Fruit fly (Drosophila melanogaster) whole organism, embryonic: Measurements from ENCODE around the gene CAH7.

Experiments
- B-H1 ChIP-seq: fragments of 200-800 bp; sonication (Bioruptor generic); IDR thresholded peaks from 3 replicates; pipeline ENCODE4 v1.3.6; 2022; ENCODE audit warnings: missing biosample characterization, missing genetic modification characterization
- CG10267 ChIP-seq: fragments of 200-800 bp; sonication (Bioruptor generic); optimal IDR thresholded peaks from 2 replicates; lab custom pipeline; 2018; ENCODE audit warnings: missing biosample characterization, mild to moderate bottlenecking, missing genetic modification characterization, moderate library complexity
- CG10321 ChIP-seq: fragments of 200-800 bp; sonication (Bioruptor generic); IDR thresholded peaks from 2 replicates; pipeline ENCODE4 v1.3.6; 2022; ENCODE audit warnings: missing biosample characterization, missing genetic modification characterization
- CG10431 ChIP-seq: fragments of 200-800 bp; sonication (Bioruptor generic); optimal IDR thresholded peaks from 3 replicates; lab custom pipeline; 2018; ENCODE audit warnings: missing biosample characterization, mild to moderate bottlenecking, missing genetic modification characterization
- CG12942 ChIP-seq: fragments of 200-800 bp; sonication (Bioruptor generic); optimal IDR thresholded peaks from 3 replicates; lab custom pipeline; 2016; ENCODE audit warnings: missing biosample characterization, missing genetic modification characterization
- CG13624 ChIP-seq: fragments of 200-800 bp; sonication (Bioruptor generic); optimal IDR thresholded peaks from 2 replicates; lab custom pipeline; 2016; ENCODE audit warnings: missing biosample characterization, missing genetic modification characterization
- CG1647 ChIP-seq: fragments of 200-800 bp; sonication (Bioruptor generic); optimal IDR thresholded peaks from 3 replicates; lab custom pipeline; 2016; ENCODE audit warnings: missing biosample characterization, missing genetic modification characterization
- CG16813 ChIP-seq: fragments of 200-800 bp; sonication (Bioruptor generic); IDR thresholded peaks from 3 replicates; pipeline ENCODE4 v1.3.6; 2022; ENCODE audit warnings: missing biosample characterization, missing genetic modification characterization; ENCODE audit not compliant: partially characterized antibody
- CG2199 ChIP-seq: fragments of 200-800 bp; sonication (Bioruptor generic); IDR thresholded peaks from 3 replicates; pipeline ENCODE4 v1.3.6; 2022; ENCODE audit warnings: missing biosample characterization, missing genetic modification characterization
- CG2202 ChIP-seq: fragments of 200-800 bp; sonication (Bioruptor generic); optimal IDR thresholded peaks from 2 replicates; lab custom pipeline; 2018; ENCODE audit warnings: missing biosample characterization, mild to moderate bottlenecking, missing genetic modification characterization
- CG30020 ChIP-seq: fragments of 200-800 bp; optimal IDR thresholded peaks from 2 replicates; lab custom pipeline; 2019; ENCODE audit warnings: missing biosample characterization, mild to moderate bottlenecking, missing genetic modification characterization, moderate library complexity
- CG3065 ChIP-seq: fragments of 200-800 bp; sonication (Bioruptor generic); optimal IDR thresholded peaks from 2 replicates; lab custom pipeline; 2016; ENCODE audit warnings: missing biosample characterization, missing genetic modification characterization
- CG4617 ChIP-seq: fragments of 200-800 bp; sonication (Bioruptor generic); optimal IDR thresholded peaks from 3 replicates; lab custom pipeline; 2016; ENCODE audit warnings: missing biosample characterization, missing genetic modification characterization, borderline replicate concordance
- CG4820 ChIP-seq: fragments of 200-800 bp; sonication (Bioruptor generic); optimal IDR thresholded peaks from 3 replicates; lab custom pipeline; 2016; ENCODE audit warnings: missing biosample characterization, missing genetic modification characterization
- CG6654 ChIP-seq: fragments of 200-800 bp; sonication (Bioruptor generic); optimal IDR thresholded peaks from 2 replicates; lab custom pipeline; 2017; ENCODE audit warnings: missing biosample characterization, mild to moderate bottlenecking, missing genetic modification characterization
- CG8944 ChIP-seq: fragments of 200-800 bp; sonication (Bioruptor generic); optimal IDR thresholded peaks from 3 replicates; lab custom pipeline; 2016; ENCODE audit warnings: missing biosample characterization, missing genetic modification characterization
- Dp ChIP-seq: fragments of 200-800 bp; sonication (Bioruptor generic); optimal IDR thresholded peaks from 2 replicates; lab custom pipeline; 2018; ENCODE audit warnings: missing biosample characterization, mild to moderate bottlenecking, missing genetic modification characterization, moderate library complexity
- Fer3 ChIP-seq: fragments of 200-800 bp; sonication (Bioruptor generic); optimal IDR thresholded peaks from 2 replicates; lab custom pipeline; 2018; ENCODE audit warnings: missing biosample characterization, mild to moderate bottlenecking, missing genetic modification characterization, moderate library complexity
- Gsc ChIP-seq: fragments of 200-800 bp; sonication (Bioruptor generic); IDR thresholded peaks from 2 replicates; pipeline ENCODE4 v1.3.6; 2022; ENCODE audit warnings: missing biosample characterization, missing genetic modification characterization
- HLH4C ChIP-seq: fragments of 200-800 bp; sonication (Bioruptor generic); IDR thresholded peaks from 3 replicates; pipeline ENCODE4 v1.3.6; 2022; ENCODE audit warnings: missing biosample characterization, missing genetic modification characterization; ENCODE audit not compliant: partially characterized antibody
- HmgZ ChIP-seq: fragments of 200-800 bp; sonication (Bioruptor generic); optimal IDR thresholded peaks from 2 replicates; lab custom pipeline; 2018; ENCODE audit warnings: missing biosample characterization, mild to moderate bottlenecking, missing genetic modification characterization
- Kr ChIP-seq: fragments of 200-800 bp; sonication (Bioruptor generic); optimal IDR thresholded peaks from 2 replicates; lab custom pipeline; 2017; ENCODE audit warnings: missing biosample characterization, mild to moderate bottlenecking, missing genetic modification characterization
- Lhr ChIP-seq: fragments of 200-800 bp; sonication (Bioruptor generic); optimal IDR thresholded peaks from 3 replicates; lab custom pipeline; 2017; ENCODE audit warnings: mild to moderate bottlenecking, missing biosample characterization, missing genetic modification reagents, missing genetic modification characterization
- MBD-R2 ChIP-seq: fragments of 200-800 bp; sonication (Bioruptor generic); IDR thresholded peaks from 2 replicates; pipeline ENCODE4 v1.3.6; 2022; ENCODE audit warnings: missing biosample characterization, missing genetic modification characterization
- Mes4 ChIP-seq: fragments of 200-800 bp; sonication (Bioruptor generic); optimal IDR thresholded peaks from 2 replicates; lab custom pipeline; 2016; ENCODE audit warnings: missing biosample characterization, missing genetic modification characterization
- Myb ChIP-seq: fragments of 200-800 bp; sonication (Bioruptor generic); optimal IDR thresholded peaks from 2 replicates; lab custom pipeline; 2016; ENCODE audit warnings: missing biosample characterization, missing genetic modification characterization
- NC2β ChIP-seq: fragments of 200-800 bp; sonication (Bioruptor generic); optimal IDR thresholded peaks from 2 replicates; lab custom pipeline; 2016; ENCODE audit warnings: missing biosample characterization, missing genetic modification characterization
- Oaz ChIP-seq: fragments of 200-800 bp; sonication (Bioruptor generic); IDR thresholded peaks from 2 replicates; pipeline ENCODE4 v1.3.6; 2022; ENCODE audit warnings: missing biosample characterization, missing genetic modification characterization
- Oli ChIP-seq: fragments of 200-800 bp; sonication (Bioruptor generic); optimal IDR thresholded peaks from 2 replicates; lab custom pipeline; 2018; ENCODE audit warnings: missing biosample characterization, mild to moderate bottlenecking, missing genetic modification characterization, moderate library complexity
- PHDP ChIP-seq: fragments of 200-800 bp; sonication (Bioruptor generic); optimal IDR thresholded peaks from 3 replicates; lab custom pipeline; 2018; ENCODE audit warnings: missing biosample characterization, mild to moderate bottlenecking, missing genetic modification characterization, moderate library complexity
- Ravus ChIP-seq: fragments of 200-800 bp; sonication (Bioruptor generic); IDR thresholded peaks from 2 replicates; pipeline ENCODE4 v1.3.6; 2022; ENCODE audit warnings: missing biosample characterization, missing genetic modification characterization
- Sox102F ChIP-seq: fragments of 200-800 bp; sonication (Bioruptor generic); optimal IDR thresholded peaks from 2 replicates; lab custom pipeline; 2018; ENCODE audit warnings: missing biosample characterization, mild to moderate bottlenecking, missing genetic modification characterization, moderate library complexity
- Trl ChIP-seq, 3 experiments: fragments of >200 bp in 2 of 3; fragments of 200-800 bp in 1 of 3; sonication (Bioruptor generic) in 1 of 3; optimal IDR thresholded peaks; 2 replicates in 1 of 3; 3 replicates in 2 of 3; lab custom pipeline; 2016 to 2017; ENCODE audit warnings: missing biosample characterization in 1 of 3, missing genetic modification characterization in 1 of 3
- crol ChIP-seq: fragments of 200-800 bp; sonication (Bioruptor generic); IDR thresholded peaks from 2 replicates; pipeline ENCODE4 v1.3.6; 2022; ENCODE audit warnings: missing biosample characterization, missing genetic modification characterization
- en ChIP-seq: fragments of 200-800 bp; sonication (Bioruptor generic); optimal IDR thresholded peaks from 2 replicates; lab custom pipeline; 2016; ENCODE audit warnings: missing biosample characterization, missing genetic modification characterization
- fd102C ChIP-seq: fragments of 200-800 bp; sonication (Bioruptor generic); optimal IDR thresholded peaks from 2 replicates; lab custom pipeline; 2018; ENCODE audit warnings: missing biosample characterization, mild to moderate bottlenecking, missing genetic modification characterization, moderate library complexity
- fu2 ChIP-seq: fragments of 200-800 bp; sonication (Bioruptor generic); optimal IDR thresholded peaks from 2 replicates; lab custom pipeline; 2016; ENCODE audit warnings: missing biosample characterization, missing genetic modification characterization
- gcm2 ChIP-seq: fragments of 200-800 bp; sonication (Bioruptor generic); optimal IDR thresholded peaks from 2 replicates; lab custom pipeline; 2016; ENCODE audit warnings: missing biosample characterization, missing genetic modification characterization
- hb ChIP-seq: fragments of 200-800 bp; sonication (Bioruptor generic); IDR thresholded peaks from 3 replicates; pipeline ENCODE4 v1.3.6; 2022; ENCODE audit warnings: missing biosample characterization, missing genetic modification characterization; ENCODE audit not compliant: partially characterized antibody
- hth ChIP-seq: fragments of >200 bp; optimal IDR thresholded peaks from 2 replicates; lab custom pipeline; 2017; ENCODE audit warnings: inconsistent platforms
- jumu ChIP-seq: fragments of 200-800 bp; sonication (Bioruptor generic); optimal IDR thresholded peaks from 3 replicates; lab custom pipeline; 2016; ENCODE audit warnings: missing biosample characterization, missing genetic modification characterization
- otp ChIP-seq: fragments of 200-800 bp; sonication (Bioruptor generic); IDR thresholded peaks from 3 replicates; pipeline ENCODE4, ENCODE4 v1.3.6; 2022; ENCODE audit warnings: missing biosample characterization, missing genetic modification characterization
- pho ChIP-seq: fragments of 200-800 bp; sonication (Bioruptor generic); optimal IDR thresholded peaks from 2 replicates; lab custom pipeline; 2016; ENCODE audit warnings: missing biosample characterization, missing genetic modification characterization
- pita ChIP-seq: fragments of 200-800 bp; sonication (Bioruptor generic); optimal IDR thresholded peaks from 2 replicates; lab custom pipeline; 2017; ENCODE audit warnings: missing biosample characterization, mild to moderate bottlenecking, missing genetic modification characterization
- ro ChIP-seq: fragments of 200-800 bp; sonication (Bioruptor generic); IDR thresholded peaks from 2 replicates; pipeline ENCODE4 v1.3.6; 2022; ENCODE audit warnings: missing biosample characterization, missing genetic modification characterization
- row ChIP-seq: fragments of 200-800 bp; sonication (Bioruptor generic); IDR thresholded peaks from 3 replicates; pipeline ENCODE4 v1.3.6; 2022; ENCODE audit warnings: missing biosample characterization, missing genetic modification characterization
- run ChIP-seq: fragments of 200-800 bp; sonication (Bioruptor generic); optimal IDR thresholded peaks from 3 replicates; lab custom pipeline; 2018; ENCODE audit warnings: missing biosample characterization, mild to moderate bottlenecking, missing genetic modification characterization
- sim ChIP-seq: fragments of 200-800 bp; sonication (Bioruptor generic); IDR thresholded peaks from 2 replicates; pipeline ENCODE4 v1.3.6; 2022; ENCODE audit warnings: missing biosample characterization, missing genetic modification characterization
- so ChIP-seq: fragments of 200-800 bp; sonication (Bioruptor generic); IDR thresholded peaks from 3 replicates; pipeline ENCODE4 v1.3.6; 2022; ENCODE audit warnings: missing biosample characterization, missing genetic modification characterization
- ssp ChIP-seq: fragments of 200-800 bp; sonication (Bioruptor generic); IDR thresholded peaks from 2 replicates; pipeline ENCODE4 v1.3.6; 2022; ENCODE audit warnings: missing biosample characterization, missing genetic modification characterization
- tll ChIP-seq, 2 experiments: fragments of 200-800 bp in 1 of 2; fragments of >200 bp in 1 of 2; sonication (Bioruptor generic) in 1 of 2; optimal IDR thresholded peaks; 2 replicates each; lab custom pipeline; 2017 to 2019; ENCODE audit warnings: missing biosample characterization in 2 of 2, missing genetic modification characterization in 2 of 2, mild to moderate bottlenecking in 1 of 2, moderate library complexity in 1 of 2
- zen2 ChIP-seq: fragments of 200-800 bp; sonication (Bioruptor generic); IDR thresholded peaks from 3 replicates; pipeline ENCODE4 v1.3.6; 2022; ENCODE audit warnings: missing biosample characterization, missing genetic modification characterization; ENCODE audit not compliant: partially characterized antibody

CAH7 gene

dm6 chr3R:10132906-10133416 is 20.9 kb downstream of the CAH7 start:
- TF ChIP-seq CG8944 (no peak), hb (no peak), CG10267 (tag; lab: Kevin White, UChicago) (peak; percentile 3), so (GFP tag; lab: Robert Waterston, UW) (no peak), Ravus (no peak), HLH4C (no peak), Fer3 (tag; lab: Kevin White, UChicago) (no peak), otp (GFP tag; lab: Robert Waterston, UW) (no peak), CG2199 (no peak), CG16813 (no peak), CG4820 (no peak), CG4617 (GFP tag; lab: Kevin White, UChicago) (no peak), MBD-R2 (GFP tag; lab: Robert Waterston, UW) (no peak), en (no peak), crol (GFP tag; lab: Robert Waterston, UW) (no peak), Sox102F (GFP tag; lab: Kevin White, UChicago) (no peak), Kr (GFP tag; lab: Kevin White, UChicago) (no peak), zen2 (GFP tag; lab: Robert Waterston, UW) (no peak), CG13624 (GFP tag; lab: Kevin White, UChicago) (no peak), pita (GFP tag; lab: Kevin White, UChicago) (no peak), Gsc (GFP tag; lab: Robert Waterston, UW) (no peak), hth (lab: Kevin White, UChicago) (no peak), fu2 (GFP tag; lab: Kevin White, UChicago) (no peak), ssp (GFP tag; lab: Robert Waterston, UW) (no peak), CG3065 (GFP tag; lab: Kevin White, UChicago) (no peak), jumu (GFP tag; lab: Kevin White, UChicago) (no peak), Oli (no peak), CG10431 (GFP tag; lab: Kevin White, UChicago) (no peak), CG10321 (GFP tag; lab: Robert Waterston, UW) (peak; percentile 64), tll (GFP tag; optimal IDR thresholded peaks at IDR 0.05; lab: Kevin White, UChicago) (no peak), Trl (optimal IDR thresholded peaks at IDR 0.05; lab: Kevin White, UChicago) (peak; percentile 50 to 71), Trl (GFP tag; optimal IDR thresholded peaks at IDR 0.05; lab: Kevin White, UChicago) (peak; percentile 8), pho (GFP tag; lab: Kevin White, UChicago) (no peak), ro (GFP tag; lab: Robert Waterston, UW) (no peak), CG2202 (tag; lab: Kevin White, UChicago) (no peak), HmgZ (no peak), Lhr (GFP tag; lab: Kevin White, UChicago) (no peak), row (GFP tag; lab: Robert Waterston, UW) (peak; percentile 48; the same call in 2 of the 3 replicates), B-H1 (no peak), fd102C (GFP tag; lab: Kevin White, UChicago) (no peak), CG6654 (GFP tag; lab: Kevin White, UChicago) (no peak), gcm2 (GFP tag; lab: Kevin White, UChicago) (no peak), Myb (no peak), Mes4 (GFP tag; lab: Kevin White, UChicago) (no peak), Dp (GFP tag; lab: Kevin White, UChicago) (peak; percentile 36), Oaz (no peak), CG1647 (GFP tag; lab: Kevin White, UChicago) (no peak), run (no peak), sim (GFP tag; lab: Robert Waterston, UW) (no peak), CG12942 (GFP tag; lab: Kevin White, UChicago) (no peak), NC2β (GFP tag; lab: Kevin White, UChicago) (no peak), PHDP (tag; lab: Kevin White, UChicago) (no peak), CG30020 (no peak)
